Worm (Caenorhabditis elegans): ENCODE results near the gene cest-3.

cest-3 gene

DNA sequence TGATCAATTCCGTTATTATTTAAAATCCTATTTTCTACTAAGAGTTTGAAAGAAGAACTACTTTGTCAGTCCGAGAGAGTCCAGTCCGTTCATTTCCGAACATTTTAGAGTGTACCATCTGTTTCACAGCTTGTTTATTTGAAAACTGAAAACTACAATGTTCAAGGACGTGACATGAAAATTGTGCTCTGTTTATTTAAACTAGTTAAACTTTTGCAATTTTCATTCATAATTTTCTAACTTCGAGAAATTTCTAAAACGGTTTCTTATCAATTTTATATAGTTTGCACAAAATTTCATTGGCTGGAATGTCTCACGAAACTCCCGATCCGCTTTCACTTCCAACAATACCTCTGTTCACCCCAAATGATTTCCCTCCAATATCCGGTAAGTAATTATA, 39.0 kb downstream of the cest-3 start, which contains the start of gene C04B4.1:
C04B4.1 (plus strand) TSS at position 301 of the 400 bp plus-strand sequence.
- TF ChIP-seq him-1 (tag; optimal IDR thresholded peaks at IDR 0.05), result no peak
- no peak for TF ChIP-seq W03F9.2 (tag; optimal IDR thresholded peaks at IDR 0.05)
- TF ChIP-seq dao-5 (tag; optimal IDR thresholded peaks at IDR 0.05), result no peak

DNA sequence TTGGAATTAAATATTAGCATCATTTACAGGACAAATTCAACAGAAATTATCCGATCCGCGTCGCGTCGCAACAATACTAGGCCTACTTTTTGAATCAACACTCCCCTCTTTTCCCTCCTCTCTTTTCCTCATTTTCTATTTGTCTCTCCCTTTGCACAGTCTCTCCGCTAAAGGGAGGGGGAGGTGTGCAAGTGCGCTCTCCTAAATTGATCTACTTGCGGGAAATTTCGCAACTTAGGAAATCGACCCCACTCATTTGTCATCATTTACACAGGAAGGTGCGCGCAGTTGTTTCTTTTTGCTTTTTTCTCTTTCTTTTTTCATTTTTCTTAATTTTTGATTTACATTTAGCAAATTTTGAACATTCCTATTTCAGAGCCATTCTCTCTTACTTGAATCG, 41.5 kb downstream of the cest-3 start, which contains the start of gene C04B4.2:
C04B4.2 (plus strand) TSS at position 371 of the 400 bp plus-strand sequence.
- TF ChIP-seq dao-5 (tag; optimal IDR thresholded peaks at IDR 0.05) (no peak), him-1 (tag; optimal IDR thresholded peaks at IDR 0.05) (no peak), W03F9.2 (tag; optimal IDR thresholded peaks at IDR 0.05) (no peak)

DNA sequence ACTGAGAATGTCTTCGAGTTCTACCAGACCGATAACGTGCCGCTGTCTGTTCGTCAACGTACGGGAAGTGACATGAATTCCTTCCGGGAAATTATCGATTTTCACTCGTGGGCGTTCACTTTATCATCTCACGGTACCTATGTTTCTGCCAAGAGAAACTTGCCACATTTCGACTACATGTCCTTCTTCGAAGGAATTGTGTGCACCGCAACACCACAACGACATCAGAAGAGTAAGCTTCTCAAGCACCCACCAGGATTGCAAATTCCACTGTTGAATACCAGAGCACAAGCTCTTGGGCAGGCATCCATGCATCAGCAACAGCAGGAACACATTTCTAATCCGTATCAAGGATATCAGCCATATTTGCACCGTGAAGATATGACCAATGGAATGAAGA, 42.7 kb downstream of the cest-3 start:
- no peak for TF ChIP-seq him-1 (tag; optimal IDR thresholded peaks at IDR 0.05)
- no peak for TF ChIP-seq dao-5 (tag; optimal IDR thresholded peaks at IDR 0.05)
- no peak for TF ChIP-seq W03F9.2 (tag; optimal IDR thresholded peaks at IDR 0.05)

DNA sequence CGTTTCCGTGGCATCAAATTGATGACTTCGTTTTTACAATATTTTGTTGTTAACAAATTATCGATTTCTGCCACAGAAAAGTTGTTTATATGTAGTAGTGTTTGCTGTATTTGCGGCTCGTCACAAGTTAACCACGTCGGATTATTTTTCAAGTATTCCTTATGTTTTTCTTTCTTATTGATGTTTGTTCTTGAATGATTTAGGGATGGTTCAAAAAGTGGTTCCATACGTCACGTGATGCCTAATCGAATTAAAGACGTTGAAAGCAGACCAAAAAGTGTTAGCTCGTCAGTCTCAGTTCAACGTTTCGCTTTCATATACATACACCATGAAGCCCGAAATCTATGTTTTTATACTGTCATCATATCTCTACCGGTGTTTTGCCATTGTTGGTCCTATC, 44.0 kb downstream of the cest-3 start, which contains the start of gene lips-2:
lips-2 (plus strand) TSS at position 301 of the 400 bp plus-strand sequence.
- TF ChIP-seq dao-5 (tag; optimal IDR thresholded peaks at IDR 0.05) (no peak), him-1 (tag; optimal IDR thresholded peaks at IDR 0.05) (no peak), W03F9.2 (tag; optimal IDR thresholded peaks at IDR 0.05) (no peak)

DNA sequence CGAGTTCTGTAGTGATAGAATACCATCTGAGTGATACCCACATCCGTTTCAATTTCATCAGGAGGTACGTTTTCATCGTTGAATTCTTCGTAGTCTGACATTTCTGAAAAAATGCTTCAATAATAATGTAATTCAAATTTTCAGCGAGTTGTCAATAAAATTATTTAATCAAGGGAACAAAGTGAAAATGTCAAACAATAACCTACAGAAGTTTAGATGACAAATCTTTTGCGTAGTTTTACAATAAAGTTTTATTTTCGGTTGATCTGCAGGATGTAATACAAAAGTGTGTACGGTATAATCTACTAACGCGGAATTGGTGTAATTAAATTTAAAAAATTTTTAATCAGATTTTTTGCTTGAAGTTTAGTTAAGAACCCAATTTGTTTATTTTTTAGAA, 46.8 kb downstream of the cest-3 start, which contains the start of gene C04B4.5:
C04B4.5 (minus strand) TSS at position 101 of the 400 bp plus-strand sequence.
- TF ChIP-seq him-1 (tag; optimal IDR thresholded peaks at IDR 0.05) (no peak), dao-5 (tag; optimal IDR thresholded peaks at IDR 0.05) (no peak), W03F9.2 (tag; optimal IDR thresholded peaks at IDR 0.05) (no peak)

DNA sequence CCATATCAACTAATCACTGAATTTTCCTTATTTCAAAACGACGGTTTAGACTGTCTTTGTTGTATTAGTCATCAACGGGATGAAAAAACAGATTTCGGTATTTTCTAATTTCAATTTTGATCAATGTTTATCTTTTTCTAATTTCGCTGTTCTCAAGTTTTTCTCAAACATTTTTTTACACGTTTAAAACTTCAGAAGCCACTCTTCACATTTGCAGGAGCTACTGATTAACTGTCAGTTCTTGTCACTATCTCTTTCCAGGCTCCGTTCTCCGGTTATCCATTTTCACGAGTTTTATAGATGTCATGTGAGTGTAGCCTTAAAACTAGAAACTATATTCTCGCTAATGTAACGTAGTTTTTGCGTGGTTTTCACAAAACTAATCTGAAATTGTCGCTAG, 49.1 kb downstream of the cest-3 start, which contains the start of gene C04B4.4:
C04B4.4 (plus strand) TSS at position 301 of the 400 bp plus-strand sequence.
- TF ChIP-seq him-1 (tag; optimal IDR thresholded peaks at IDR 0.05) (no peak), W03F9.2 (tag; optimal IDR thresholded peaks at IDR 0.05) (no peak), dao-5 (tag; optimal IDR thresholded peaks at IDR 0.05) (no peak)
